Fruit fly (Drosophila melanogaster): ENCODE data around the gene CG15034.

CG15034 gene

dm6 chrX:7347406-7347805 lies at the start of gene CG15034:
Gene CG15034 (minus strand): TSS chrX:7347506.
- TF ChIP-seq Hr96 (GFP tag; optimal IDR thresholded peaks at IDR 0.05) (no peak), CG33017 (tag; optimal IDR thresholded peaks at IDR 0.05) (no peak), tj (GFP tag; optimal IDR thresholded peaks at IDR 0.05) (no peak), Crg-1 (GFP tag; optimal IDR thresholded peaks at IDR 0.05) (no peak), ovo (GFP tag; optimal IDR thresholded peaks at IDR 0.05) (no peak)

- TF ChIP-seq cnc (optimal IDR thresholded peaks at IDR 0.05) (no peak), CG14711 (tag; optimal IDR thresholded peaks at IDR 0.05) (no peak), cic (GFP tag; optimal IDR thresholded peaks at IDR 0.05) (no peak)
Measured at dm6 chrX:7382890-7383289, 35.6 kb upstream of the CG15034 start, which contains the start of gene CG42781. Gene CG42781 (minus strand): TSS chrX:7382990.

DNA sequence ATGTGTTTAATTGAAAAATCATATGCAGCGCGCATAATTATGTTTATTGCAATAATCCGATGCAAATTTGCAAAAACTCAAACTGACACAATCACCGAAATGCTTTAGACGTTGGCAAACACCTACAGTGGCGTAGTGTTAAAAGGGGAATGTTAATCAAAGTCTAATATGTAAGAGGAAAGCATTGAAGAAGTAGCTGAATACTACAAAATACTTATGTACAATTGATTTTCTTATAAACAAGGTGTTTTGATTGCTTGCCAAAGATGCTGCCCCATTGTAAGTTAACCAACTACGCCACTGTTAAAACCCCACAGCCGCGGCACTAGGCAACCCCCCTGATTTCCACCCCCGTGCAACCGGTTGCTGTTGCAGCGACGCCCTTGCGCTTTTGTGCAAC lies 32.3 kb upstream of the CG15034 start:
- no peak for TF ChIP-seq CG12768 (GFP tag; optimal IDR thresholded peaks at IDR 0.05)
- no peak for TF ChIP-seq cnc (optimal IDR thresholded peaks at IDR 0.05)
- TF ChIP-seq toe (GFP tag; optimal IDR thresholded peaks at IDR 0.05) = no peak
- no peak for TF ChIP-seq bab1 (GFP tag; optimal IDR thresholded peaks at IDR 0.05)
- TF ChIP-seq ovo (GFP tag; optimal IDR thresholded peaks at IDR 0.05) = no peak
- no peak for TF ChIP-seq tj (GFP tag; optimal IDR thresholded peaks at IDR 0.05)
- TF ChIP-seq CG11617 (GFP tag; optimal IDR thresholded peaks at IDR 0.05) = no peak
- no peak for TF ChIP-seq Mnt (GFP tag; optimal IDR thresholded peaks at IDR 0.05)
- TF ChIP-seq cic (GFP tag; optimal IDR thresholded peaks at IDR 0.05) = no peak

- TF ChIP-seq CG14711 (tag; optimal IDR thresholded peaks at IDR 0.05) (no peak), Hr96 (GFP tag; optimal IDR thresholded peaks at IDR 0.05) (no peak), kay (GFP tag; ENCODE audit: borderline replicate concordance) (no peak), tj (GFP tag; optimal IDR thresholded peaks at IDR 0.05) (no peak), CG5204 (GFP tag; optimal IDR thresholded peaks at IDR 0.05) (no peak), ovo (GFP tag; optimal IDR thresholded peaks at IDR 0.05) (no peak), CG7045 (GFP tag; optimal IDR thresholded peaks at IDR 0.05) (no peak), Mnt (GFP tag; optimal IDR thresholded peaks at IDR 0.05) (no peak), cic (GFP tag; optimal IDR thresholded peaks at IDR 0.05) (no peak), CG33017 (tag; optimal IDR thresholded peaks at IDR 0.05) (no peak), bab1 (GFP tag; optimal IDR thresholded peaks at IDR 0.05) (no peak), toe (GFP tag; optimal IDR thresholded peaks at IDR 0.05) (no peak), pad (GFP tag; optimal IDR thresholded peaks at IDR 0.05) (no peak), CG12768 (GFP tag; optimal IDR thresholded peaks at IDR 0.05) (no peak), CG7101 (tag; optimal IDR thresholded peaks at IDR 0.05) (no peak), cnc (optimal IDR thresholded peaks at IDR 0.05) (no peak), CG11617 (GFP tag; optimal IDR thresholded peaks at IDR 0.05) (no peak), Clk (GFP tag; optimal IDR thresholded peaks at IDR 0.05) (no peak)
Measured at dm6 chrX:7377840-7378239, 30.5 kb upstream of the CG15034 start, which contains the start of gene CheA7a. Gene CheA7a (plus strand): TSS chrX:7378140.

dm6 chrX:7372475-7372874 lies 25.2 kb upstream of the CG15034 start:
- TF ChIP-seq Mnt (GFP tag; optimal IDR thresholded peaks at IDR 0.05) (no peak), CG11617 (GFP tag; optimal IDR thresholded peaks at IDR 0.05) (no peak), kay (GFP tag; ENCODE audit: borderline replicate concordance) (no peak), CG7101 (tag; optimal IDR thresholded peaks at IDR 0.05) (no peak), CG5204 (GFP tag; optimal IDR thresholded peaks at IDR 0.05) (no peak), Clk (GFP tag; optimal IDR thresholded peaks at IDR 0.05) (no peak), cnc (optimal IDR thresholded peaks at IDR 0.05) (no peak), CG1620 (GFP tag; optimal IDR thresholded peaks at IDR 0.05) (no peak), toe (GFP tag; optimal IDR thresholded peaks at IDR 0.05) (no peak), tj (GFP tag; optimal IDR thresholded peaks at IDR 0.05) (no peak), cic (GFP tag; optimal IDR thresholded peaks at IDR 0.05) (no peak), ovo (GFP tag; optimal IDR thresholded peaks at IDR 0.05) (no peak)

dm6 chrX:7368361-7368760 lies 21.1 kb upstream of the CG15034 start:
- TF ChIP-seq CG5204 (GFP tag; optimal IDR thresholded peaks at IDR 0.05) (no peak), CG7101 (tag; optimal IDR thresholded peaks at IDR 0.05) (no peak), toe (GFP tag; optimal IDR thresholded peaks at IDR 0.05) (no peak), CG12768 (GFP tag; optimal IDR thresholded peaks at IDR 0.05) (no peak), CG11617 (GFP tag; optimal IDR thresholded peaks at IDR 0.05) (no peak), Crg-1 (GFP tag; optimal IDR thresholded peaks at IDR 0.05) (no peak), cnc (optimal IDR thresholded peaks at IDR 0.05) (no peak), pad (GFP tag; optimal IDR thresholded peaks at IDR 0.05) (no peak), tj (GFP tag; optimal IDR thresholded peaks at IDR 0.05) (no peak), bab1 (GFP tag; optimal IDR thresholded peaks at IDR 0.05) (no peak), Mnt (GFP tag; optimal IDR thresholded peaks at IDR 0.05) (no peak), cic (GFP tag; optimal IDR thresholded peaks at IDR 0.05) (no peak), kay (GFP tag; ENCODE audit: borderline replicate concordance) (no peak), Clk (GFP tag; optimal IDR thresholded peaks at IDR 0.05) (no peak), CG1620 (GFP tag; optimal IDR thresholded peaks at IDR 0.05) (no peak), Hr96 (GFP tag; optimal IDR thresholded peaks at IDR 0.05) (no peak), CG14711 (tag; optimal IDR thresholded peaks at IDR 0.05) (no peak), CG33017 (tag; optimal IDR thresholded peaks at IDR 0.05) (no peak), ovo (GFP tag; optimal IDR thresholded peaks at IDR 0.05) (no peak)

- TF ChIP-seq toe (GFP tag; optimal IDR thresholded peaks at IDR 0.05) (no peak), CG1620 (GFP tag; optimal IDR thresholded peaks at IDR 0.05) (no peak), CG14711 (tag; optimal IDR thresholded peaks at IDR 0.05) (no peak), CG11617 (GFP tag; optimal IDR thresholded peaks at IDR 0.05) (no peak), CG12768 (GFP tag; optimal IDR thresholded peaks at IDR 0.05) (no peak), Hr96 (GFP tag; optimal IDR thresholded peaks at IDR 0.05) (no peak), cnc (optimal IDR thresholded peaks at IDR 0.05) (no peak), Mnt (GFP tag; optimal IDR thresholded peaks at IDR 0.05) (no peak), CG7101 (tag; optimal IDR thresholded peaks at IDR 0.05) (no peak), Crg-1 (GFP tag; optimal IDR thresholded peaks at IDR 0.05) (no peak), CG5204 (GFP tag; optimal IDR thresholded peaks at IDR 0.05) (no peak), pad (GFP tag; optimal IDR thresholded peaks at IDR 0.05) (no peak), ovo (GFP tag; optimal IDR thresholded peaks at IDR 0.05) (no peak), kay (GFP tag; ENCODE audit: borderline replicate concordance) (no peak), bab1 (GFP tag; optimal IDR thresholded peaks at IDR 0.05) (no peak), CG7045 (GFP tag; optimal IDR thresholded peaks at IDR 0.05) (no peak), cic (GFP tag; optimal IDR thresholded peaks at IDR 0.05) (no peak), tj (GFP tag; optimal IDR thresholded peaks at IDR 0.05) (no peak), Clk (GFP tag; optimal IDR thresholded peaks at IDR 0.05) (no peak), CG33017 (tag; optimal IDR thresholded peaks at IDR 0.05) (no peak)
Measured at dm6 chrX:7358496-7358895, 11.2 kb upstream of the CG15034 start, which contains the start of gene CG1999. Gene CG1999 (plus strand): TSS chrX:7358796.
